Worm (Caenorhabditis elegans) whole organism, L3 larva: ENCODE measurements around the gene ndx-3.
"Not testable (repeated sequence)": the region's sequence is repeated elsewhere in the genome, so short reads cannot be mapped to it uniquely, and the experiment has no call there.

Source experiments
- R02D3.7 ChIP-seq: fragments of 150-350 bp; optimal IDR thresholded peaks from 2 replicates; lab custom pipeline; 2014; ENCODE audit warnings: missing biosample characterization, missing genetic modification characterization
- ceh-28 ChIP-seq: fragments of 150-350 bp; optimal IDR thresholded peaks from 2 replicates; lab custom pipeline; 2014; ENCODE audit warnings: missing biosample characterization, missing genetic modification reagents, missing genetic modification characterization
- ceh-9 ChIP-seq: sonication (generic microtip); optimal IDR thresholded peaks from 2 replicates; lab custom pipeline; 2018; ENCODE audit warnings: missing biosample characterization, missing genetic modification characterization
- daf-12 ChIP-seq: fragments of 150-350 bp; optimal IDR thresholded peaks from 2 replicates; lab custom pipeline; 2014; ENCODE audit warnings: missing biosample characterization, missing genetic modification reagents, missing genetic modification characterization
- egl-27 ChIP-seq: sonication (generic microtip); optimal IDR thresholded peaks from 4 replicates; lab custom pipeline; 2017; ENCODE audit warnings: missing biosample characterization, missing genetic modification reagents, missing genetic modification characterization
- elt-2 ChIP-seq: sonication (generic microtip); optimal IDR thresholded peaks from 2 replicates; lab custom pipeline; 2016; ENCODE audit warnings: missing genetic modification reagents, mild to moderate bottlenecking, missing genetic modification characterization, missing compliant biosample characterization
- fkh-10 ChIP-seq: sonication (generic microtip); optimal IDR thresholded peaks from 2 replicates; lab custom pipeline; 2017; ENCODE audit warnings: missing biosample characterization, missing genetic modification reagents, missing genetic modification characterization
- fkh-2 ChIP-seq: fragments of 150-350 bp; optimal IDR thresholded peaks from 2 replicates; lab custom pipeline; 2014; ENCODE audit warnings: missing biosample characterization, missing genetic modification reagents, missing genetic modification characterization
- hmg-11 ChIP-seq: sonication (generic microtip); optimal IDR thresholded peaks from 2 replicates; lab custom pipeline; 2016; ENCODE audit warnings: missing genetic modification characterization, missing compliant biosample characterization
- jun-1 ChIP-seq: fragments of 150-350 bp; optimal IDR thresholded peaks from 2 replicates; lab custom pipeline; 2014; ENCODE audit warnings: missing biosample characterization, missing genetic modification reagents, missing genetic modification characterization
- lin-15B ChIP-seq: fragments of 150-350 bp; optimal IDR thresholded peaks from 2 replicates; lab custom pipeline; 2014; ENCODE audit warnings: missing biosample characterization, missing genetic modification characterization
- lsy-12 ChIP-seq: sonication (generic microtip); optimal IDR thresholded peaks from 2 replicates; lab custom pipeline; 2016; ENCODE audit warnings: mild to moderate bottlenecking, missing genetic modification characterization, missing compliant biosample characterization
- mdl-1 ChIP-seq: fragments of 150-350 bp; optimal IDR thresholded peaks from 2 replicates; lab custom pipeline; 2014; ENCODE audit warnings: missing biosample characterization, missing genetic modification characterization
- mml-1 ChIP-seq: fragments of 150-350 bp; sonication (generic microtip); optimal IDR thresholded peaks from 3 replicates; lab custom pipeline; 2014; ENCODE audit warnings: missing biosample characterization, missing genetic modification characterization
- nfya-1 ChIP-seq: sonication (generic microtip); optimal IDR thresholded peaks from 2 replicates; lab custom pipeline; 2017; ENCODE audit warnings: missing genetic modification characterization, mild to moderate bottlenecking, missing compliant biosample characterization, antibody characterized with exemption, moderate library complexity; ENCODE audit not compliant: insufficient read depth
- nhr-11 ChIP-seq: fragments of 150-350 bp; optimal IDR thresholded peaks from 2 replicates; lab custom pipeline; 2014; ENCODE audit warnings: missing biosample characterization, missing genetic modification characterization
- nhr-12 ChIP-seq: fragments of 150-350 bp; optimal IDR thresholded peaks from 2 replicates; lab custom pipeline; 2014; ENCODE audit warnings: missing biosample characterization, missing genetic modification characterization
- nhr-23 ChIP-seq: fragments of 150-350 bp; optimal IDR thresholded peaks from 2 replicates; lab custom pipeline; 2014; ENCODE audit warnings: missing biosample characterization, missing genetic modification reagents, missing genetic modification characterization
- nhr-237 ChIP-seq: fragments of 150-350 bp; optimal IDR thresholded peaks from 2 replicates; lab custom pipeline; 2014; ENCODE audit warnings: missing biosample characterization, missing genetic modification characterization
- nhr-25 ChIP-seq: sonication (generic microtip); optimal IDR thresholded peaks from 2 replicates; lab custom pipeline; 2017; ENCODE audit warnings: missing biosample characterization, missing genetic modification characterization
- nhr-28 ChIP-seq: fragments of 150-350 bp; optimal IDR thresholded peaks from 2 replicates; lab custom pipeline; 2014; ENCODE audit warnings: missing biosample characterization, missing genetic modification characterization
- nhr-43 ChIP-seq: sonication (generic microtip); optimal IDR thresholded peaks from 2 replicates; lab custom pipeline; 2016; ENCODE audit warnings: mild to moderate bottlenecking, missing genetic modification characterization, missing compliant biosample characterization; ENCODE audit not compliant: poor library complexity, severe bottlenecking
- nhr-76 ChIP-seq: fragments of 150-350 bp; sonication (generic microtip); optimal IDR thresholded peaks from 5 replicates; lab custom pipeline; 2014; ENCODE audit warnings: missing biosample characterization, missing genetic modification characterization
- pha-4 ChIP-seq: fragments of 150-350 bp; optimal IDR thresholded peaks from 2 replicates; lab custom pipeline; 2014; ENCODE audit warnings: missing biosample characterization, missing genetic modification reagents, missing genetic modification characterization
- pqm-1 ChIP-seq: fragments of 150-350 bp; optimal IDR thresholded peaks from 2 replicates; lab custom pipeline; 2017; ENCODE audit warnings: missing biosample characterization, missing genetic modification characterization, inconsistent platforms
- skn-1 ChIP-seq: fragments of 150-350 bp; optimal IDR thresholded peaks from 2 replicates; lab custom pipeline; 2014; ENCODE audit warnings: missing biosample characterization, missing genetic modification characterization
- snpc-4 ChIP-seq: fragments of 150-350 bp; optimal IDR thresholded peaks from 2 replicates; lab custom pipeline; 2014; ENCODE audit warnings: missing biosample characterization, missing genetic modification characterization
- tbx-2 ChIP-seq: sonication (generic microtip); optimal IDR thresholded peaks from 2 replicates; lab custom pipeline; 2016; ENCODE audit warnings: mild to moderate bottlenecking, missing genetic modification characterization, missing compliant biosample characterization
- unc-62 ChIP-seq: fragments of 150-350 bp; sonication (generic microtip); optimal IDR thresholded peaks from 4 replicates; lab custom pipeline; 2014; ENCODE audit warnings: missing biosample characterization, missing genetic modification reagents, missing genetic modification characterization

ndx-3 gene

ce11 chrII:4916462-4916861, 36.9 kb upstream of the ndx-3 start, which contains the start of gene msp-31:
TSS of gene msp-31 (minus strand) at chrII:4916562.
- TF ChIP-seq lsy-12; tbx-2; snpc-4 (tag; lab: Kevin White, UChicago): not testable (repeated sequence)

- TF ChIP-seq nhr-237 (tag; lab: Kevin White, UChicago) (no peak), nhr-25 (tag; lab: Kevin White, UChicago) (peak; percentile 32)
Measured at ce11 chrII:4918501-4919021, 34.8 kb upstream of the ndx-3 start.

- TF ChIP-seq pqm-1 (tag; lab: Kevin White, UChicago) (peak; percentile 32), fkh-2 (tag; lab: Kevin White, UChicago) (no peak), nhr-76 (no peak), elt-2 (peak; percentile 80), nhr-25 (tag; lab: Kevin White, UChicago) (peak; percentile 11)
Measured at ce11 chrII:4920608-4921007, 32.8 kb upstream of the ndx-3 start.

- TF ChIP-seq ceh-28 (tag; lab: Kevin White, UChicago), result no peak
- TF ChIP-seq nhr-23 (tag; lab: Kevin White, UChicago), result no peak
- no peak for TF ChIP-seq nhr-25 (tag; lab: Kevin White, UChicago)
- no peak for TF ChIP-seq snpc-4 (tag; lab: Kevin White, UChicago)
- no peak for TF ChIP-seq nhr-12
- TF ChIP-seq daf-12, result no peak
- no peak for TF ChIP-seq fkh-2 (tag; lab: Kevin White, UChicago)
- TF ChIP-seq fkh-10 (GFP tag; lab: Kevin White, UChicago), result no peak
- no peak for TF ChIP-seq mml-1
- TF ChIP-seq, all 47 proteins: peak for 0
Measured at ce11 chrII:4924729-4925128, 28.7 kb upstream of the ndx-3 start.

- TF ChIP-seq jun-1 (tag; lab: Kevin White, UChicago) (peak; percentile 76), ceh-28 (tag; lab: Kevin White, UChicago) (no peak), pha-4 (tag; lab: Kevin White, UChicago) (peak; percentile 74), elt-2 (peak; percentile 100), mml-1 (no peak), pqm-1 (tag; lab: Kevin White, UChicago) (peak; percentile 96)
Measured at ce11 chrII:4925198-4925764, 28.1 kb upstream of the ndx-3 start, which contains the start of gene aagr-2. TSS of gene aagr-2 (minus strand) at chrII:4925248.

- TF ChIP-seq hmg-11 (tag; lab: Kevin White, UChicago), result no peak
- TF ChIP-seq nhr-11, result no peak
- TF ChIP-seq nfya-1 (tag; lab: Kevin White, UChicago), result no peak
- no peak for TF ChIP-seq fkh-10 (GFP tag; lab: Kevin White, UChicago)
- no peak for TF ChIP-seq nhr-25 (tag; lab: Kevin White, UChicago)
- no peak for TF ChIP-seq nhr-76
- TF ChIP-seq nhr-43 (tag; lab: Kevin White, UChicago), result no peak
- TF ChIP-seq lsy-12, result no peak
- no peak for TF ChIP-seq nhr-28 (tag; lab: Kevin White, UChicago)
- TF ChIP-seq mdl-1 (tag; lab: Kevin White, UChicago), result no peak
- TF ChIP-seq skn-1 (tag; lab: Kevin White, UChicago), result no peak
- no peak for TF ChIP-seq egl-27 (tag; lab: Kevin White, UChicago)
- no peak for TF ChIP-seq unc-62 (GFP tag; lab: Kevin White, UChicago)
- no peak for TF ChIP-seq ceh-9 (tag; lab: Kevin White, UChicago)
Measured at ce11 chrII:4931286-4931685, 22.1 kb upstream of the ndx-3 start.

ce11 chrII:4932727-4933126, 20.7 kb upstream of the ndx-3 start, which contains the start of gene msp-152:
TSS of gene msp-152 (plus strand) at chrII:4933027.
- TF ChIP-seq nhr-237 (tag; lab: Kevin White, UChicago); R02D3.7; lin-15B (tag; lab: Kevin White, UChicago): not testable (repeated sequence)
